Worm (Caenorhabditis elegans): ENCODE results near the gene ZK856.7.

ZK856.7 gene

ce11 chrV:10247673-10248239 lies 45.9 kb downstream of the ZK856.7 start:
- TF ChIP-seq unc-62 (GFP tag; optimal IDR thresholded peaks at IDR 0.05): no peak

- TF ChIP-seq unc-62 (GFP tag; optimal IDR thresholded peaks at IDR 0.05): no peak
Measured at ce11 chrV:10248255-10248979, 46.5 kb downstream of the ZK856.7 start, which contains the start of gene akt-1. TSS of gene akt-1 (plus strand) at chrV:10248905.

ce11 chrV:10249515-10249914 lies 47.6 kb downstream of the ZK856.7 start:
- TF ChIP-seq unc-62 (GFP tag; optimal IDR thresholded peaks at IDR 0.05): no peak
